ENCODE assay signal across 3 worm cellular contexts in genomic region chrX:3102165-3102564, ce11.
A peak's percentile ranks its signal among the peaks of the same experiment; 100 is the strongest.
TF ChIP-seq lines count a peak whose summit lies in the region.

TSS of gene ztf-13 (minus strand) at chrX:3102175.

TF ChIP-seq in whole organism, L2 larva, 48 proteins besides CTCF, POLR2A, EP300 and RAD21 (continued from another document):
- no peak for TF ChIP-seq lin-13 (GFP tag; optimal IDR thresholded peaks at IDR 0.05; lab: Kevin White, UChicago)
- no peak for TF ChIP-seq alr-1 (tag; optimal IDR thresholded peaks at IDR 0.05; lab: Kevin White, UChicago)
- peak; percentile 52 for TF ChIP-seq sma-9 (GFP tag; optimal IDR thresholded peaks at IDR 0.05; lab: Kevin White, UChicago)
- TF ChIP-seq sma-9 (tag; optimal IDR thresholded peaks at IDR 0.05; lab: Kevin White, UChicago) = no peak
- peak; percentile 6 for TF ChIP-seq gmeb-1 (tag; optimal IDR thresholded peaks at IDR 0.05; lab: Kevin White, UChicago)
- TF ChIP-seq lin-39 (tag; optimal IDR thresholded peaks at IDR 0.05; lab: Kevin White, UChicago) = no peak
- TF ChIP-seq nhr-129 (tag; optimal IDR thresholded peaks at IDR 0.05; lab: Kevin White, UChicago) = peak; percentile 18
- TF ChIP-seq nhr-77 (tag; optimal IDR thresholded peaks at IDR 0.05; lab: Kevin White, UChicago) = no peak

TF ChIP-seq in whole organism, L3 larva, 47 proteins besides CTCF, POLR2A, EP300 and RAD21 (continued from another document):
- no peak for TF ChIP-seq hmg-11 (tag; optimal IDR thresholded peaks at IDR 0.05; lab: Kevin White, UChicago)
- TF ChIP-seq sea-2 (GFP tag; optimal IDR thresholded peaks at IDR 0.05; lab: Kevin White, UChicago) = no peak
- TF ChIP-seq nhr-28 (tag; optimal IDR thresholded peaks at IDR 0.05; lab: Kevin White, UChicago) = no peak
- TF ChIP-seq fos-1 (tag; optimal IDR thresholded peaks at IDR 0.05; lab: Kevin White, UChicago) = no peak
- TF ChIP-seq ztf-11 (tag; optimal IDR thresholded peaks at IDR 0.05; lab: Kevin White, UChicago) = no peak
- TF ChIP-seq fkh-2 (tag; optimal IDR thresholded peaks at IDR 0.05; lab: Kevin White, UChicago) = no peak
- TF ChIP-seq ceh-16 (tag; optimal IDR thresholded peaks at IDR 0.05; lab: Kevin White, UChicago) = no peak
- no peak for TF ChIP-seq unc-39 (tag; optimal IDR thresholded peaks at IDR 0.05; lab: Kevin White, UChicago)
- TF ChIP-seq egl-5 (tag; optimal IDR thresholded peaks at IDR 0.05; lab: Kevin White, UChicago) = peak; percentile 55
- TF ChIP-seq ztf-4 (tag; optimal IDR thresholded peaks at IDR 0.05; lab: Kevin White, UChicago) = no peak
- TF ChIP-seq ceh-9 (tag; optimal IDR thresholded peaks at IDR 0.05; lab: Kevin White, UChicago) = no peak
- TF ChIP-seq egl-27 (tag; optimal IDR thresholded peaks at IDR 0.05; lab: Kevin White, UChicago) = no peak
- TF ChIP-seq nhr-12 (tag; optimal IDR thresholded peaks at IDR 0.05; lab: Kevin White, UChicago) = no peak
- TF ChIP-seq elt-3 (tag; optimal IDR thresholded peaks at IDR 0.05; lab: Kevin White, UChicago) = no peak
- TF ChIP-seq nhr-237 (tag; optimal IDR thresholded peaks at IDR 0.05; lab: Kevin White, UChicago) = no peak
- TF ChIP-seq pha-4 (tag; optimal IDR thresholded peaks at IDR 0.05; lab: Kevin White, UChicago) = peak; percentile 84
- TF ChIP-seq tbx-2 (tag; optimal IDR thresholded peaks at IDR 0.05; lab: Kevin White, UChicago) = no peak
- no peak for TF ChIP-seq fkh-10 (GFP tag; optimal IDR thresholded peaks at IDR 0.05; lab: Kevin White, UChicago)

TF ChIP-seq in whole organism, L4 larva, 104 proteins besides CTCF, POLR2A, EP300 and RAD21 (continued from another document):
- no peak for TF ChIP-seq R02D3.7 (tag; optimal IDR thresholded peaks at IDR 0.05; lab: Kevin White, UChicago)
- peak; percentile 89 for TF ChIP-seq php-3 (GFP tag; IDR thresholded peaks at IDR 0.05; lab: Robert Waterston, UW)
- no peak for TF ChIP-seq zfp-2 (tag; optimal IDR thresholded peaks at IDR 0.05; lab: Kevin White, UChicago)
- TF ChIP-seq nhr-28 (tag; optimal IDR thresholded peaks at IDR 0.05; lab: Kevin White, UChicago) = peak; percentile 67
- TF ChIP-seq aha-1 (tag; lab: Kevin White, UChicago) = peak; percentile 67
- no peak for TF ChIP-seq fos-1 (tag; optimal IDR thresholded peaks at IDR 0.05; lab: Kevin White, UChicago)
- TF ChIP-seq duxl-1 (tag; optimal IDR thresholded peaks at IDR 0.05; lab: Kevin White, UChicago; ENCODE audit: poor library complexity) = no peak
- TF ChIP-seq mep-1 (tag; optimal IDR thresholded peaks at IDR 0.05; lab: Kevin White, UChicago) = peak; percentile 69
- no peak for TF ChIP-seq nhr-41 (GFP tag; IDR thresholded peaks at IDR 0.05; lab: Robert Waterston, UW)
- TF ChIP-seq ztf-7 (tag; optimal IDR thresholded peaks at IDR 0.05; lab: Kevin White, UChicago) = peak; percentile 14
- TF ChIP-seq hlh-11 (tag; optimal IDR thresholded peaks at IDR 0.05; lab: Kevin White, UChicago) = peak; percentile 61
- peak in 1 of 2 experiments; percentile 62 for TF ChIP-seq mdl-1 (tag; optimal IDR thresholded peaks at IDR 0.05; lab: Kevin White, UChicago)
- TF ChIP-seq nhr-77 (tag; optimal IDR thresholded peaks at IDR 0.05; lab: Kevin White, UChicago) = peak; percentile 90
- no peak for TF ChIP-seq mes-2 (tag; optimal IDR thresholded peaks at IDR 0.05; lab: Kevin White, UChicago; ENCODE audit: poor library complexity, severe bottlenecking)
- peak; percentile 86 for TF ChIP-seq dve-1 (tag; optimal IDR thresholded peaks at IDR 0.05; lab: Kevin White, UChicago; ENCODE audit: insufficient read depth)
- no peak for TF ChIP-seq skn-1 (tag; optimal IDR thresholded peaks at IDR 0.05; lab: Kevin White, UChicago)
- peak; percentile 50 for TF ChIP-seq dmd-6 (GFP tag; IDR thresholded peaks at IDR 0.05; lab: Robert Waterston, UW)
